Worm (Caenorhabditis elegans) whole organism, L2 larva: ENCODE results near the gene tram-1.

ENCODE experiments used
- nhr-77 ChIP-seq: fragments of 150-350 bp; optimal IDR thresholded peaks from 2 replicates; lab custom pipeline; 2014; ENCODE audit warnings: missing biosample characterization, missing genetic modification characterization
- skn-1 ChIP-seq: sonication (generic microtip); optimal IDR thresholded peaks from 2 replicates; lab custom pipeline; 2017; ENCODE audit warnings: missing biosample characterization, missing genetic modification characterization

DNA sequence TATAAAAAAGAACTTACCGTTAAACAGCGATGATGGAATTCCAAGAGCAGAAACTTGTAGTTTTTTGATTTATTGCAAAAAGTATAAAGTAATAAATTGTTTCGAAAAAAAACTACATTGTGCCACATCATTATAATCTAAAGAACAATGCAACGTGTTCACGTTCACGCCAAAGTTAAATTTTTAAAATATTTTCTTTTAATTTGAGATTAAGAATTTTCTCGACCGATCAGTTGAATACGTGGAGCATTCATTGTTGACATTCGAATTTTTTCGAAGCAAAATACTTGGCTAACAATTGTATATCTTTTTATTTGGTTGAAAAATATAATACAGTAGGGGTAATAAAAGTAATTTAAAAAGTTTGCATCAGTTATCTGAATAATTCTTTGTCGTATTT is 9.9 kb upstream of the tram-1 start, which contains the start of gene F01G10.5:
- TF ChIP-seq nhr-77 (tag; lab: Kevin White, UChicago) (no peak), skn-1 (tag; lab: Kevin White, UChicago) (no peak)
